Fruit fly (Drosophila melanogaster) whole organism, embryonic: ENCODE measurements around the gene ND-24L.
A peak's percentile ranks its signal among the peaks of the same experiment; 100 is the strongest.

Experiments
- BtbVII ChIP-seq: fragments of 200-800 bp; sonication (Bioruptor generic); optimal IDR thresholded peaks from 3 replicates; lab custom pipeline; 2017; ENCODE audit warnings: missing biosample characterization, mild to moderate bottlenecking, missing genetic modification characterization
- CG12155 ChIP-seq: fragments of 200-800 bp; sonication (Bioruptor generic); optimal IDR thresholded peaks from 3 replicates; lab custom pipeline; 2016; ENCODE audit warnings: missing biosample characterization, missing genetic modification characterization
- CG13894 ChIP-seq: fragments of 200-800 bp; sonication (Bioruptor generic); optimal IDR thresholded peaks from 3 replicates; lab custom pipeline; 2018; ENCODE audit warnings: missing biosample characterization, mild to moderate bottlenecking, missing genetic modification characterization, moderate library complexity
- CG17361 ChIP-seq: fragments of 200-800 bp; sonication (Bioruptor generic); IDR thresholded peaks from 3 replicates; pipeline ENCODE4 v1.3.6; 2022; ENCODE audit warnings: missing biosample characterization, missing genetic modification characterization
- CG2199 ChIP-seq: fragments of 200-800 bp; sonication (Bioruptor generic); IDR thresholded peaks from 3 replicates; pipeline ENCODE4 v1.3.6; 2022; ENCODE audit warnings: missing biosample characterization, missing genetic modification characterization
- CG34422 ChIP-seq: fragments of 200-800 bp; sonication (Bioruptor generic); IDR thresholded peaks from 3 replicates; pipeline ENCODE4 v1.3.6; 2022; ENCODE audit warnings: missing biosample characterization, missing genetic modification characterization
- CG4617 ChIP-seq: fragments of 200-800 bp; sonication (Bioruptor generic); optimal IDR thresholded peaks from 3 replicates; lab custom pipeline; 2016; ENCODE audit warnings: missing biosample characterization, missing genetic modification characterization, borderline replicate concordance
- CG5180 ChIP-seq: fragments of 200-800 bp; sonication (Bioruptor generic); optimal IDR thresholded peaks from 3 replicates; lab custom pipeline; 2017; ENCODE audit warnings: missing biosample characterization, missing genetic modification characterization, mild to moderate bottlenecking, moderate library complexity, missing genetic modification reagents
- CG5245 ChIP-seq: fragments of 200-800 bp; sonication (Bioruptor generic); optimal IDR thresholded peaks from 3 replicates; lab custom pipeline; 2016; ENCODE audit warnings: missing biosample characterization, missing genetic modification characterization
- Dbx ChIP-seq: fragments of 200-800 bp; sonication (Bioruptor generic); IDR thresholded peaks from 3 replicates; pipeline ENCODE4 v1.3.6; 2022; ENCODE audit warnings: missing biosample characterization, missing genetic modification characterization
- Dfd ChIP-seq, 2 experiments: fragments of >200 bp; optimal IDR thresholded peaks; 2 replicates each; lab custom pipeline; 2017; ENCODE audit warnings: missing biosample characterization in 2 of 2, missing genetic modification characterization in 2 of 2
- Ets65A ChIP-seq: fragments of 200-800 bp; sonication (Bioruptor generic); peaks from one replicate; lab custom pipeline; 2016; ENCODE audit warnings: missing biosample characterization, missing genetic modification characterization
- Hey ChIP-seq: fragments of 200-800 bp; sonication (Bioruptor generic); optimal IDR thresholded peaks from 3 replicates; lab custom pipeline; 2018; ENCODE audit warnings: missing biosample characterization, mild to moderate bottlenecking, missing genetic modification characterization
- Hr51 ChIP-seq, 2 experiments: fragments of 200-800 bp; sonication (Bioruptor generic); optimal IDR thresholded peaks; 2 replicates in 1 of 2; 3 replicates in 1 of 2; lab custom pipeline; 2016 to 2018; ENCODE audit warnings: missing biosample characterization in 2 of 2, missing genetic modification characterization in 2 of 2, mild to moderate bottlenecking in 1 of 2, moderate library complexity in 1 of 2
- Kr ChIP-seq: fragments of 200-800 bp; sonication (Bioruptor generic); optimal IDR thresholded peaks from 2 replicates; lab custom pipeline; 2017; ENCODE audit warnings: missing biosample characterization, mild to moderate bottlenecking, missing genetic modification characterization
- Neu2 ChIP-seq: fragments of 200-800 bp; sonication (Bioruptor generic); optimal IDR thresholded peaks from 3 replicates; lab custom pipeline; 2016; ENCODE audit warnings: missing biosample characterization, missing genetic modification characterization, borderline replicate concordance
- Nf-YB ChIP-seq: fragments of 200-800 bp; sonication (Bioruptor generic); optimal IDR thresholded peaks from 3 replicates; lab custom pipeline; 2019; ENCODE audit warnings: missing biosample characterization, mild to moderate bottlenecking, missing genetic modification characterization, moderate library complexity
- Nf-YC ChIP-seq: fragments of 200-800 bp; optimal IDR thresholded peaks from 3 replicates; lab custom pipeline; 2019; ENCODE audit warnings: missing biosample characterization, mild to moderate bottlenecking, missing genetic modification characterization, moderate library complexity
- Rx ChIP-seq: fragments of 200-800 bp; sonication (Bioruptor generic); IDR thresholded peaks from 2 replicates; pipeline ENCODE4 v1.3.6; 2022; ENCODE audit warnings: missing biosample characterization, missing genetic modification characterization
- abd-A ChIP-seq: fragments of 200-800 bp; sonication (Bioruptor generic); optimal IDR thresholded peaks from 3 replicates; lab custom pipeline; 2019; ENCODE audit warnings: missing biosample characterization, mild to moderate bottlenecking, missing genetic modification characterization, moderate library complexity
- crp ChIP-seq, 2 experiments: fragments of 200-800 bp; sonication (Bioruptor generic); optimal IDR thresholded peaks; 2 replicates in 1 of 2; 3 replicates in 1 of 2; lab custom pipeline; 2017; ENCODE audit warnings: missing biosample characterization in 2 of 2, missing genetic modification characterization in 2 of 2, mild to moderate bottlenecking in 1 of 2, moderate library complexity in 1 of 2
- cwo ChIP-seq: fragments of 200-800 bp; sonication (Bioruptor generic); optimal IDR thresholded peaks from 3 replicates; lab custom pipeline; 2017; ENCODE audit warnings: missing biosample characterization, missing genetic modification characterization, mild to moderate bottlenecking, moderate library complexity, missing genetic modification reagents
- dmrt11E ChIP-seq: fragments of 200-800 bp; sonication (Bioruptor generic); optimal IDR thresholded peaks from 3 replicates; lab custom pipeline; 2018; ENCODE audit warnings: missing biosample characterization, mild to moderate bottlenecking, missing genetic modification characterization, moderate library complexity
- ewg ChIP-seq: fragments of 200-800 bp; sonication (Bioruptor generic); optimal IDR thresholded peaks from 3 replicates; lab custom pipeline; 2017; ENCODE audit warnings: mild to moderate bottlenecking, missing biosample characterization, missing genetic modification reagents, missing genetic modification characterization
- exex ChIP-seq: fragments of 200-800 bp; sonication (Bioruptor generic); optimal IDR thresholded peaks from 4 replicates; lab custom pipeline; 2018; ENCODE audit warnings: missing biosample characterization, mild to moderate bottlenecking, missing genetic modification characterization, moderate library complexity
- gcm ChIP-seq: fragments of 200-800 bp; sonication (Bioruptor generic); optimal IDR thresholded peaks from 2 replicates; lab custom pipeline; 2019; ENCODE audit warnings: missing biosample characterization, mild to moderate bottlenecking, missing genetic modification characterization, moderate library complexity
- gsb-n ChIP-seq: fragments of 200-800 bp; sonication (Bioruptor generic); optimal IDR thresholded peaks from 3 replicates; lab custom pipeline; 2018; ENCODE audit warnings: missing biosample characterization, mild to moderate bottlenecking, missing genetic modification characterization
- hth ChIP-seq: fragments of >200 bp; optimal IDR thresholded peaks from 2 replicates; lab custom pipeline; 2017; ENCODE audit warnings: inconsistent platforms
- jing ChIP-seq: fragments of 200-800 bp; sonication (Bioruptor generic); optimal IDR thresholded peaks from 2 replicates; lab custom pipeline; 2018; ENCODE audit warnings: missing biosample characterization, mild to moderate bottlenecking, missing genetic modification characterization
- klu ChIP-seq: fragments of 200-800 bp; sonication (Bioruptor generic); IDR thresholded peaks from 2 replicates; pipeline ENCODE4 v1.3.6; 2022; ENCODE audit warnings: missing biosample characterization, missing genetic modification characterization
- kni ChIP-seq: fragments of 200-800 bp; sonication (Bioruptor generic); optimal IDR thresholded peaks from 3 replicates; lab custom pipeline; 2017; ENCODE audit warnings: mild to moderate bottlenecking, missing biosample characterization, missing genetic modification reagents, missing genetic modification characterization
- lab ChIP-seq: fragments of 200-800 bp; sonication (Bioruptor generic); optimal IDR thresholded peaks from 3 replicates; lab custom pipeline; 2017; ENCODE audit warnings: missing biosample characterization, missing genetic modification characterization, mild to moderate bottlenecking, moderate library complexity, missing genetic modification reagents
- mld ChIP-seq: fragments of 200-800 bp; sonication (Bioruptor generic); IDR thresholded peaks from 3 replicates; pipeline ENCODE4 v1.3.6; 2022; ENCODE audit warnings: missing biosample characterization, missing genetic modification characterization; ENCODE audit not compliant: partially characterized antibody
- nerfin-1 ChIP-seq: fragments of 200-800 bp; sonication (Bioruptor generic); optimal IDR thresholded peaks from 3 replicates; lab custom pipeline; 2019; ENCODE audit warnings: missing biosample characterization, mild to moderate bottlenecking, missing genetic modification characterization, moderate library complexity
- oc ChIP-seq: fragments of 200-800 bp; sonication (Bioruptor generic); optimal IDR thresholded peaks from 2 replicates; lab custom pipeline; 2018; ENCODE audit warnings: missing biosample characterization, mild to moderate bottlenecking, missing genetic modification characterization, moderate library complexity
- p53 ChIP-seq: fragments of 200-800 bp; sonication (Bioruptor generic); optimal IDR thresholded peaks from 2 replicates; lab custom pipeline; 2016; ENCODE audit warnings: missing biosample characterization, missing genetic modification characterization
- pros ChIP-seq: fragments of 200-800 bp; sonication (Bioruptor generic); optimal IDR thresholded peaks from 3 replicates; lab custom pipeline; 2019; ENCODE audit warnings: missing biosample characterization, mild to moderate bottlenecking, missing genetic modification characterization, moderate library complexity
- run ChIP-seq: fragments of 200-800 bp; sonication (Bioruptor generic); optimal IDR thresholded peaks from 3 replicates; lab custom pipeline; 2018; ENCODE audit warnings: missing biosample characterization, mild to moderate bottlenecking, missing genetic modification characterization
- scrt ChIP-seq: fragments of 200-800 bp; sonication (Bioruptor generic); optimal IDR thresholded peaks from 2 replicates; lab custom pipeline; 2018; ENCODE audit warnings: missing biosample characterization, mild to moderate bottlenecking, missing genetic modification characterization, moderate library complexity
- seq ChIP-seq: fragments of 200-800 bp; sonication (Bioruptor generic); IDR thresholded peaks from 2 replicates; pipeline ENCODE4 v1.3.6; 2022; ENCODE audit warnings: missing biosample characterization, missing genetic modification characterization
- usp ChIP-seq: fragments of >200 bp; optimal IDR thresholded peaks from 2 replicates; lab custom pipeline; 2017; ENCODE audit warnings: missing biosample characterization, missing genetic modification characterization

Gene ND-24L

dm6 chr3L:17359225-17359773 is 38.7 kb upstream of the ND-24L start, which contains the start of gene tap:
Gene tap, plus strand, starts transcription at chr3L:17359682.
- TF ChIP-seq hth (lab: Kevin White, UChicago): no peak
- TF ChIP-seq CG13894 (tag; lab: Kevin White, UChicago): peak; percentile 62
- TF ChIP-seq BtbVII (GFP tag; lab: Kevin White, UChicago): no peak
- TF ChIP-seq lab (GFP tag; lab: Kevin White, UChicago): no peak
- no peak for TF ChIP-seq CG4617 (GFP tag; lab: Kevin White, UChicago)
- no peak for TF ChIP-seq cwo (GFP tag; lab: Kevin White, UChicago)
- TF ChIP-seq Dfd (GFP tag; optimal IDR thresholded peaks at IDR 0.05; lab: Kevin White, UChicago): no peak
- TF ChIP-seq gsb-n (tag; lab: Kevin White, UChicago): peak; percentile 89
- peak; percentile 25 for TF ChIP-seq kni (GFP tag; lab: Kevin White, UChicago)
- peak; percentile 21 for TF ChIP-seq ewg (GFP tag; lab: Kevin White, UChicago)
- no peak for TF ChIP-seq CG5180
- TF ChIP-seq dmrt11E (tag; lab: Kevin White, UChicago): no peak
- no peak for TF ChIP-seq exex
- peak; percentile 77 for TF ChIP-seq pros (GFP tag; lab: Kevin White, UChicago)
- TF ChIP-seq nerfin-1: peak; percentile 35
- no peak for TF ChIP-seq Dbx (GFP tag; lab: Robert Waterston, UW)
- TF ChIP-seq Nf-YC (tag; lab: Kevin White, UChicago): peak; percentile 93
- TF ChIP-seq Hey (tag; lab: Kevin White, UChicago): peak; percentile 79
- TF ChIP-seq Ets65A (GFP tag; lab: Kevin White, UChicago): peak; percentile 70
- TF ChIP-seq CG2199 (GFP tag; lab: Robert Waterston, UW): 0 out of 3 replicates have a peak, but pooled peaks have one; percentile 31
- no peak for TF ChIP-seq CG34422
- TF ChIP-seq Hr51 (GFP tag; optimal IDR thresholded peaks at IDR 0.05; lab: Kevin White, UChicago): no peak
- TF ChIP-seq Nf-YB (GFP tag; lab: Kevin White, UChicago): peak; percentile 91
- TF ChIP-seq usp (GFP tag; lab: Kevin White, UChicago): no peak
- TF ChIP-seq mld (GFP tag; lab: Robert Waterston, UW): no peak
- TF ChIP-seq jing (GFP tag; lab: Kevin White, UChicago): no peak
- TF ChIP-seq crp (GFP tag; optimal IDR thresholded peaks at IDR 0.05; lab: Kevin White, UChicago): no peak
- TF ChIP-seq seq: peak; percentile 46; the same call in 1 of the 2 replicates
- TF ChIP-seq CG17361 (GFP tag; lab: Robert Waterston, UW): no peak
- no peak for TF ChIP-seq klu (GFP tag; lab: Robert Waterston, UW)
- peak; percentile 17 for TF ChIP-seq oc (tag; lab: Kevin White, UChicago)
- no peak for TF ChIP-seq p53
- no peak for TF ChIP-seq CG5245

dm6 chr3L:17358490-17358889 is 37.9 kb upstream of the ND-24L start:
- TF ChIP-seq oc (tag; lab: Kevin White, UChicago): peak; percentile 77
- peak; percentile 75 for TF ChIP-seq run (tag; lab: Kevin White, UChicago)
- TF ChIP-seq scrt (GFP tag; lab: Kevin White, UChicago): peak; percentile 68
- TF ChIP-seq gcm (GFP tag; lab: Kevin White, UChicago): no peak
- TF ChIP-seq Hey (tag; lab: Kevin White, UChicago): peak; percentile 100
- TF ChIP-seq Rx: no peak
- peak; percentile 4 for TF ChIP-seq nerfin-1
- TF ChIP-seq Neu2 (GFP tag; lab: Kevin White, UChicago): no peak
- TF ChIP-seq Kr (GFP tag; lab: Kevin White, UChicago): peak; percentile 54
- TF ChIP-seq abd-A (tag; lab: Kevin White, UChicago): peak; percentile 9
- TF ChIP-seq CG12155 (GFP tag; lab: Kevin White, UChicago): no peak
- TF ChIP-seq, all 482 proteins: peak for 7
